Fruit fly (Drosophila melanogaster): Measurements from ENCODE around the gene Rel.

The Rel gene

dm6 chr3R:9057032-9057397 lies 9.2 kb upstream of the Rel start (continued):
- TF ChIP-seq NC2α (GFP tag; optimal IDR thresholded peaks at IDR 0.05): peak; percentile 24
- TF ChIP-seq Elba2 (GFP tag; optimal IDR thresholded peaks at IDR 0.05): no peak
- no peak for TF ChIP-seq CG8290 (GFP tag; optimal IDR thresholded peaks at IDR 0.05)
- peak in 1 of 2 experiments; percentile 70 for TF ChIP-seq CG8290 (tag; optimal IDR thresholded peaks at IDR 0.05)
- TF ChIP-seq CG14441 (GFP tag; IDR thresholded peaks at IDR 0.05): no peak
- no peak for TF ChIP-seq nerfin-1 (tag; optimal IDR thresholded peaks at IDR 0.05)
- peak; percentile 21 for TF ChIP-seq maf-S (GFP tag; optimal IDR thresholded peaks at IDR 0.05)
- TF ChIP-seq kni (GFP tag; optimal IDR thresholded peaks at IDR 0.05): no peak
- TF ChIP-seq cad (GFP tag; optimal IDR thresholded peaks at IDR 0.05): no peak
- TF ChIP-seq CG13624 (GFP tag; optimal IDR thresholded peaks at IDR 0.05): peak; percentile 35
- TF ChIP-seq CG6689 (GFP tag; IDR thresholded peaks at IDR 0.05): no peak
- TF ChIP-seq Myb (GFP tag; optimal IDR thresholded peaks at IDR 0.05): no peak
- no peak for TF ChIP-seq CG10366 (GFP tag; IDR thresholded peaks at IDR 0.05)

- TF ChIP-seq ewg (GFP tag; optimal IDR thresholded peaks at IDR 0.05) (peak; percentile 92), HLH54F (GFP tag; optimal IDR thresholded peaks at IDR 0.05) (no peak), fd3F (GFP tag; optimal IDR thresholded peaks at IDR 0.05) (peak; percentile 14), Ets65A (GFP tag) (peak; percentile 47), bsh (GFP tag; optimal IDR thresholded peaks at IDR 0.05) (peak in 1 of 2 experiments; percentile 73), CG10274 (GFP tag; optimal IDR thresholded peaks at IDR 0.05) (no peak), pros (GFP tag; optimal IDR thresholded peaks at IDR 0.05) (peak; percentile 77), CG12155 (GFP tag; optimal IDR thresholded peaks at IDR 0.05) (no peak), trem (tag; optimal IDR thresholded peaks at IDR 0.05) (peak; percentile 8), Trl (optimal IDR thresholded peaks at IDR 0.05) (peak in 1 of 2 experiments; percentile 46), Trl (GFP tag; optimal IDR thresholded peaks at IDR 0.05) (no peak), crc (GFP tag; optimal IDR thresholded peaks at IDR 0.05) (no peak), cg (GFP tag; optimal IDR thresholded peaks at IDR 0.05) (peak; percentile 21), sens (GFP tag) (peak; percentile 72), CG4730 (GFP tag; IDR thresholded peaks at IDR 0.05) (no peak), CG1792 (GFP tag; optimal IDR thresholded peaks at IDR 0.05) (peak; percentile 7), nom (GFP tag; optimal IDR thresholded peaks at IDR 0.05) (peak; percentile 88), Asciz (GFP tag; optimal IDR thresholded peaks at IDR 0.05) (peak; percentile 4), ftz-f1 (GFP tag; optimal IDR thresholded peaks at IDR 0.05) (no peak), Pdp1 (GFP tag; optimal IDR thresholded peaks at IDR 0.05) (peak in 1 of 2 experiments; percentile 33), CG1832 (GFP tag; optimal IDR thresholded peaks at IDR 0.05) (peak; percentile 74), scrt (GFP tag; optimal IDR thresholded peaks at IDR 0.05) (peak; percentile 19), CG15479 (GFP tag; optimal IDR thresholded peaks at IDR 0.05) (peak; percentile 7)
Observed at dm6 chr3R:9056409-9057031, 8.7 kb upstream of the Rel start.

dm6 chr3R:9055119-9056105 lies 7.6 kb upstream of the Rel start:
- TF ChIP-seq CG7372 (GFP tag; IDR thresholded peaks at IDR 0.05) (no peak), chn (GFP tag; optimal IDR thresholded peaks at IDR 0.05) (peak; percentile 51), amos (GFP tag; IDR thresholded peaks at IDR 0.05; ENCODE audit: partially characterized antibody) (no peak), cwo (GFP tag; optimal IDR thresholded peaks at IDR 0.05) (peak; percentile 86), tin (GFP tag; optimal IDR thresholded peaks at IDR 0.05) (peak; percentile 86), CG15696 (tag; optimal IDR thresholded peaks at IDR 0.05) (peak; percentile 77), ab (GFP tag; optimal IDR thresholded peaks at IDR 0.05) (no peak), Nf-YA (GFP tag; IDR thresholded peaks at IDR 0.05) (no peak), sd (tag; optimal IDR thresholded peaks at IDR 0.05) (peak; percentile 84), Lpt (GFP tag; optimal IDR thresholded peaks at IDR 0.05) (no peak), az2 (GFP tag; optimal IDR thresholded peaks at IDR 0.05) (peak; percentile 88), CG42726 (GFP tag; IDR thresholded peaks at IDR 0.05; ENCODE audit: partially characterized antibody) (no peak), CG2199 (GFP tag; IDR thresholded peaks at IDR 0.05) (no peak)
